Worm (Caenorhabditis elegans) whole organism, L1 larva: ENCODE results near the gene math-28.

Source experiments
- Y116A8C.19 ChIP-seq: sonication (generic microtip); optimal IDR thresholded peaks from 2 replicates; lab custom pipeline; 2016; ENCODE audit warnings: missing compliant biosample characterization, missing genetic modification characterization, borderline replicate concordance
- ceh-63 ChIP-seq: fragments of 200-800 bp; sonication (Bioruptor generic); optimal IDR thresholded peaks from 2 replicates; lab custom pipeline; 2018; ENCODE audit warnings: mild to moderate bottlenecking, missing genetic modification characterization, missing compliant biosample characterization
- dpl-1 ChIP-seq, 3 experiments: fragments of 150-350 bp in 2 of 3; sonication (generic microtip) in 1 of 3; optimal IDR thresholded peaks; 2 replicates each; lab custom pipeline; 2014 to 2017; ENCODE audit warnings: missing biosample characterization in 3 of 3, missing genetic modification characterization in 3 of 3, missing genetic modification reagents in 3 of 3
- elt-3 ChIP-seq, 6 experiments: fragments of 150-350 bp in 1 of 6; sonication (generic microtip); optimal IDR thresholded peaks; 2 replicates each; lab custom pipeline; 2017 to 2018; ENCODE audit warnings: missing biosample characterization in 6 of 6, missing genetic modification characterization in 6 of 6, inconsistent platforms in 1 of 6
- mdl-1 ChIP-seq, 2 experiments: fragments of 150-350 bp; optimal IDR thresholded peaks; 2 replicates each; lab custom pipeline; 2014 to 2017; ENCODE audit warnings: missing biosample characterization in 2 of 2, missing genetic modification characterization in 2 of 2, inconsistent platforms in 1 of 2
- nhr-237 ChIP-seq: fragments of 150-350 bp; optimal IDR thresholded peaks from 2 replicates; lab custom pipeline; 2014; ENCODE audit warnings: missing biosample characterization, missing genetic modification characterization
- nhr-28 ChIP-seq: fragments of 150-350 bp; optimal IDR thresholded peaks from 2 replicates; lab custom pipeline; 2014; ENCODE audit warnings: missing biosample characterization, missing genetic modification characterization
- nhr-77 ChIP-seq: fragments of 150-350 bp; optimal IDR thresholded peaks from 2 replicates; lab custom pipeline; 2014; ENCODE audit warnings: missing biosample characterization, missing genetic modification characterization
- pqm-1 ChIP-seq: sonication (generic microtip); optimal IDR thresholded peaks from 3 replicates; lab custom pipeline; 2017; ENCODE audit warnings: missing biosample characterization, missing genetic modification characterization
- snpc-4 ChIP-seq: fragments of 150-350 bp; optimal IDR thresholded peaks from 2 replicates; lab custom pipeline; 2014; ENCODE audit warnings: missing biosample characterization, missing genetic modification characterization
- tbx-2 ChIP-seq: sonication (generic microtip); optimal IDR thresholded peaks from 2 replicates; lab custom pipeline; 2016; ENCODE audit warnings: missing genetic modification characterization, missing compliant biosample characterization

ce11 chrII:1741248-1741647 lies 21.9 kb upstream of the math-28 start, which contains the start of gene K07G6.1:
- TF ChIP-seq nhr-77 (no peak), nhr-28 (tag; lab: Kevin White, UChicago) (no peak), ceh-63 (no peak), pqm-1 (no peak), dpl-1 (GFP tag; optimal IDR thresholded peaks at IDR 0.05; lab: Kevin White, UChicago) (no peak), Y116A8C.19 (tag; lab: Kevin White, UChicago) (no peak), nhr-237 (tag; lab: Kevin White, UChicago) (no peak), mdl-1 (tag; optimal IDR thresholded peaks at IDR 0.05; lab: Kevin White, UChicago) (no peak), snpc-4 (tag; lab: Kevin White, UChicago) (no peak), tbx-2 (tag; lab: Kevin White, UChicago) (no peak), elt-3 (tag; optimal IDR thresholded peaks at IDR 0.05; lab: Kevin White, UChicago) (no peak)
